Worm (Caenorhabditis elegans) whole organism, L4 larva: ENCODE results near the gene M106.3.
A peak's percentile ranks its signal among the peaks of the same experiment; 100 is the strongest.

Source experiments
- D1046.2 ChIP-seq: fragments of 200-800 bp; sonication (Bioruptor generic); IDR thresholded peaks from 2 replicates; pipeline ENCODE4 v1.3.6; 2022; ENCODE audit warnings: missing genetic modification characterization, missing compliant biosample characterization
- F37D6.2 ChIP-seq: sonication (generic microtip); optimal IDR thresholded peaks from 2 replicates; lab custom pipeline; 2016; ENCODE audit warnings: mild to moderate bottlenecking, missing genetic modification characterization, missing compliant biosample characterization
- F49E8.2 ChIP-seq: sonication (generic microtip); optimal IDR thresholded peaks from 2 replicates; lab custom pipeline; 2016; ENCODE audit warnings: missing compliant biosample characterization, mild to moderate bottlenecking, missing genetic modification characterization, borderline replicate concordance
- T20F7.1 ChIP-seq: fragments of 200-800 bp; sonication (Bioruptor generic); optimal IDR thresholded peaks from 2 replicates; lab custom pipeline; 2018; ENCODE audit warnings: mild to moderate bottlenecking, missing genetic modification characterization, missing compliant biosample characterization
- T26A8.4 ChIP-seq: fragments of 200-800 bp; sonication (Bioruptor generic); IDR thresholded peaks from 2 replicates; pipeline ENCODE4 v1.3.6; 2022; ENCODE audit warnings: missing genetic modification characterization, missing compliant biosample characterization
- Y5F2A.4 ChIP-seq: fragments of 200-800 bp; sonication (Bioruptor generic); optimal IDR thresholded peaks from 2 replicates; lab custom pipeline; 2018; ENCODE audit warnings: mild to moderate bottlenecking, missing genetic modification characterization, missing compliant biosample characterization
- Y75B8A.6 ChIP-seq: fragments of 200-800 bp; sonication (Bioruptor generic); IDR thresholded peaks from 2 replicates; pipeline ENCODE4 v1.3.6; 2022; ENCODE audit warnings: missing genetic modification reagents, missing genetic modification characterization, missing compliant biosample characterization
- ZK337.2 ChIP-seq: fragments of 200-800 bp; sonication (Bioruptor generic); IDR thresholded peaks from 2 replicates; pipeline ENCODE4 v1.3.6; 2022; ENCODE audit warnings: missing genetic modification reagents, missing genetic modification characterization, missing compliant biosample characterization
- aha-1 ChIP-seq: fragments of 150-350 bp; peaks from one replicate; lab custom pipeline; 2014; ENCODE audit warnings: missing biosample characterization, missing genetic modification characterization
- ama-1 ChIP-seq: fragments of 150-350 bp; optimal IDR thresholded peaks from 2 replicates; lab custom pipeline; 2014; ENCODE audit warnings: inconsistent platforms, mixed read lengths
- ceh-44 ChIP-seq: fragments of 200-800 bp; sonication (Bioruptor generic); IDR thresholded peaks from 2 replicates; pipeline ENCODE4 v1.3.6; 2022; ENCODE audit warnings: missing genetic modification reagents, missing genetic modification characterization, missing compliant biosample characterization
- ceh-82 ChIP-seq: sonication (generic microtip); optimal IDR thresholded peaks from 2 replicates; lab custom pipeline; 2017; ENCODE audit warnings: missing biosample characterization, missing genetic modification characterization
- cey-2 ChIP-seq: sonication (generic microtip); optimal IDR thresholded peaks from 3 replicates; lab custom pipeline; 2017; ENCODE audit warnings: missing genetic modification characterization, mild to moderate bottlenecking, missing compliant biosample characterization, antibody characterized with exemption, borderline replicate concordance; ENCODE audit not compliant: insufficient read depth
- ctbp-1 ChIP-seq: fragments of 200-800 bp; sonication (Bioruptor generic); IDR thresholded peaks from 2 replicates; pipeline ENCODE4 v1.3.6; 2022; ENCODE audit warnings: missing genetic modification reagents, missing genetic modification characterization, missing compliant biosample characterization
- daf-8 ChIP-seq: fragments of 200-800 bp; sonication (Bioruptor generic); IDR thresholded peaks from 2 replicates; pipeline ENCODE4 v1.3.6; 2022; ENCODE audit warnings: missing genetic modification characterization, missing compliant biosample characterization
- dmd-6 ChIP-seq: fragments of 200-800 bp; sonication (Bioruptor generic); IDR thresholded peaks from 2 replicates; pipeline ENCODE4 v1.3.6; 2022; ENCODE audit warnings: missing genetic modification reagents, missing genetic modification characterization, missing compliant biosample characterization
- dmd-8 ChIP-seq: fragments of 200-800 bp; sonication (Bioruptor generic); IDR thresholded peaks from 2 replicates; pipeline ENCODE4 v1.3.6; 2022; ENCODE audit warnings: missing genetic modification characterization, missing compliant biosample characterization
- dve-1 ChIP-seq: sonication (generic microtip); optimal IDR thresholded peaks from 2 replicates; lab custom pipeline; 2017; ENCODE audit warnings: antibody characterized with exemption, mild to moderate bottlenecking, missing genetic modification characterization, missing compliant biosample characterization; ENCODE audit not compliant: insufficient read depth
- fkh-10 ChIP-seq: fragments of 150-350 bp; optimal IDR thresholded peaks from 2 replicates; lab custom pipeline; 2014; ENCODE audit warnings: missing biosample characterization, missing genetic modification reagents, missing genetic modification characterization
- hif-1 ChIP-seq, 2 experiments: sonication (generic microtip); optimal IDR thresholded peaks; 2 replicates each; lab custom pipeline; 2016 to 2017; ENCODE audit warnings: missing compliant biosample characterization in 2 of 2, missing genetic modification characterization in 2 of 2, missing genetic modification reagents in 2 of 2, missing genotype in 2 of 2, mild to moderate bottlenecking in 1 of 2
- hlh-30 ChIP-seq: sonication (generic microtip); optimal IDR thresholded peaks from 2 replicates; lab custom pipeline; 2017; ENCODE audit warnings: antibody characterized with exemption, mild to moderate bottlenecking, missing genetic modification characterization, missing compliant biosample characterization; ENCODE audit not compliant: insufficient read depth
- lin-1 ChIP-seq: fragments of 200-800 bp; sonication (Bioruptor generic); IDR thresholded peaks from 2 replicates; pipeline ENCODE4 v1.3.6; 2022; ENCODE audit warnings: missing genetic modification reagents, missing genetic modification characterization, missing compliant biosample characterization
- lin-38 ChIP-seq: fragments of 200-800 bp; sonication (Bioruptor generic); IDR thresholded peaks from 2 replicates; pipeline ENCODE4 v1.3.6; 2022; ENCODE audit warnings: missing genetic modification reagents, missing genetic modification characterization, missing compliant biosample characterization
- lir-3 ChIP-seq: sonication (generic microtip); optimal IDR thresholded peaks from 2 replicates; lab custom pipeline; 2016; ENCODE audit warnings: mild to moderate bottlenecking, missing genetic modification characterization, missing compliant biosample characterization
- lsy-2 ChIP-seq, 2 experiments: fragments of 150-350 bp in 1 of 2; sonication (generic microtip) in 1 of 2; optimal IDR thresholded peaks; 2 replicates each; lab custom pipeline; 2014 to 2017; ENCODE audit warnings: missing biosample characterization in 2 of 2, missing genetic modification characterization in 2 of 2
- madf-5 ChIP-seq, 2 experiments: fragments of 200-800 bp; sonication (Bioruptor generic); IDR thresholded peaks; 2 replicates each; pipeline ENCODE4 v1.3.6; 2022; ENCODE audit warnings: missing compliant biosample characterization in 2 of 2, missing genetic modification characterization in 2 of 2
- madf-9 ChIP-seq: fragments of 200-800 bp; sonication (Bioruptor generic); conservative IDR thresholded peaks from 2 replicates; pipeline ENCODE4 v1.3.6; 2022; ENCODE audit warnings: missing genetic modification reagents, missing genetic modification characterization, missing compliant biosample characterization
- mdl-1 ChIP-seq, 2 experiments: fragments of 150-350 bp in 1 of 2; sonication (generic microtip) in 1 of 2; optimal IDR thresholded peaks; 2 replicates each; lab custom pipeline; 2014 to 2017; ENCODE audit warnings: missing biosample characterization in 2 of 2, missing genetic modification characterization in 2 of 2
- mxl-3 ChIP-seq: fragments of 200-800 bp; sonication (Bioruptor generic); optimal IDR thresholded peaks from 2 replicates; lab custom pipeline; 2018; ENCODE audit warnings: mild to moderate bottlenecking, missing genetic modification characterization, missing compliant biosample characterization
- nhr-111 ChIP-seq: fragments of 200-800 bp; sonication (Bioruptor generic); optimal IDR thresholded peaks from 2 replicates; lab custom pipeline; 2018; ENCODE audit warnings: mild to moderate bottlenecking, missing genetic modification characterization, missing compliant biosample characterization
- nhr-28 ChIP-seq: fragments of 150-350 bp; optimal IDR thresholded peaks from 2 replicates; lab custom pipeline; 2014; ENCODE audit warnings: missing biosample characterization, missing genetic modification characterization
- nhr-41 ChIP-seq: fragments of 200-800 bp; sonication (Bioruptor generic); IDR thresholded peaks from 2 replicates; pipeline ENCODE4 v1.3.6; 2022; ENCODE audit warnings: missing genetic modification reagents, missing genetic modification characterization, missing compliant biosample characterization
- nhr-48 ChIP-seq: sonication (generic microtip); optimal IDR thresholded peaks from 2 replicates; lab custom pipeline; 2016; ENCODE audit warnings: mild to moderate bottlenecking, missing genetic modification characterization, missing compliant biosample characterization
- php-3 ChIP-seq: fragments of 200-800 bp; sonication (Bioruptor generic); IDR thresholded peaks from 2 replicates; pipeline ENCODE4 v1.3.6; 2022; ENCODE audit warnings: missing genetic modification reagents, missing genetic modification characterization, missing compliant biosample characterization
- pqm-1 ChIP-seq: sonication (generic microtip); optimal IDR thresholded peaks from 2 replicates; lab custom pipeline; 2017; ENCODE audit warnings: missing biosample characterization, missing genetic modification characterization
- rbr-2 ChIP-seq: sonication (generic microtip); optimal IDR thresholded peaks from 2 replicates; lab custom pipeline; 2016; ENCODE audit warnings: missing genotype, missing genetic modification characterization, missing compliant biosample characterization
- sdz-12 ChIP-seq: fragments of 200-800 bp; sonication (Bioruptor generic); optimal IDR thresholded peaks from 2 replicates; lab custom pipeline; 2018; ENCODE audit warnings: mild to moderate bottlenecking, missing genetic modification characterization, missing compliant biosample characterization
- skn-1 ChIP-seq: fragments of 150-350 bp; optimal IDR thresholded peaks from 2 replicates; lab custom pipeline; 2014; ENCODE audit warnings: missing biosample characterization, missing genetic modification characterization
- snpc-1.2 ChIP-seq: fragments of 200-800 bp; sonication (Bioruptor generic); IDR thresholded peaks from 2 replicates; pipeline ENCODE4 v1.3.6; 2022; ENCODE audit warnings: missing genetic modification reagents, missing genetic modification characterization, missing compliant biosample characterization
- spr-3 ChIP-seq: fragments of 200-800 bp; sonication (Bioruptor generic); optimal IDR thresholded peaks from 2 replicates; lab custom pipeline; 2018; ENCODE audit warnings: mild to moderate bottlenecking, missing genetic modification characterization, missing compliant biosample characterization
- tra-1 ChIP-seq: fragments of 200-800 bp; sonication (Bioruptor generic); IDR thresholded peaks from 2 replicates; pipeline ENCODE4 v1.3.6; 2022; ENCODE audit warnings: missing genetic modification reagents, missing genetic modification characterization, missing compliant biosample characterization
- unc-130 ChIP-seq: sonication (generic microtip); optimal IDR thresholded peaks from 2 replicates; lab custom pipeline; 2016; ENCODE audit warnings: missing genetic modification reagents, missing genetic modification characterization, missing compliant biosample characterization
- vab-7 ChIP-seq: fragments of 200-800 bp; sonication (Bioruptor generic); IDR thresholded peaks from 2 replicates; pipeline ENCODE4 v1.3.6; 2022; ENCODE audit warnings: missing genetic modification reagents, missing genetic modification characterization, missing compliant biosample characterization
- zag-1 ChIP-seq: fragments of 150-350 bp; optimal IDR thresholded peaks from 2 replicates; lab custom pipeline; 2014; ENCODE audit warnings: missing biosample characterization, missing genetic modification characterization
- zip-11 ChIP-seq: fragments of 200-800 bp; sonication (Bioruptor generic); IDR thresholded peaks from 2 replicates; pipeline ENCODE4 v1.3.6; 2022; ENCODE audit warnings: missing genetic modification characterization, missing compliant biosample characterization

The M106.3 gene

DNA sequence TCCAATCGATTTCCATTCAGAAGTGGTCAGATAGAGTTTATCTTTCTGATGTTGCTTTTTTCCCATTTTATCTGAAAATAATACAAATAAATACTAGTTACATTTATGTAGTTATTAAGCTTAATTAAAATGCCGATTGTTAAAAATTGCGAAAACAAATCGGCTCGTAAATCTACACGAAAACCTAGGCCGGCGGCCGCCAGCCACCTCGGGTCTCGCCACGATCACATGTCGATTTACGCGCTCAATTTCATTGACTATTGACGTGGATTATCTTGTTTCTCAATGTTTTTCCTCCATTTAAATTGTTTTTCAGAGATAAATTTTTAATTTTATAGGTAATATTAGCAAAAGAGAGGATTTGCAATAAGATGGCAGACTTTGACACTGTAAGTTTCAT is 11.8 kb upstream of the M106.3 start, which contains the start of the genes cyn-4 and copz-1 (continued):
- no peak for TF ChIP-seq php-3
- peak; percentile 49 for TF ChIP-seq fkh-10 (GFP tag; lab: Kevin White, UChicago)
- peak; percentile 69 for TF ChIP-seq rbr-2 (tag; lab: Kevin White, UChicago)
- peak; percentile 80 for TF ChIP-seq hlh-30 (tag; lab: Kevin White, UChicago)
- peak; percentile 35 for TF ChIP-seq T20F7.1 (GFP tag; lab: Kevin White, UChicago)
- peak in 1 of 2 experiments; percentile 88 for TF ChIP-seq hif-1 (tag; optimal IDR thresholded peaks at IDR 0.05; lab: Kevin White, UChicago)
- TF ChIP-seq ceh-44 (GFP tag; lab: Robert Waterston, UW): 0 out of 2 replicates have a peak, but pooled peaks have one; percentile 30
- TF ChIP-seq, all 104 proteins: peak for 30

- TF ChIP-seq lsy-2 (tag; optimal IDR thresholded peaks at IDR 0.05; lab: Kevin White, UChicago) (peak in 1 of 2 experiments; percentile 25), tra-1 (GFP tag; lab: Robert Waterston, UW) (no peak), nhr-48 (tag; lab: Kevin White, UChicago) (peak; percentile 15), lin-38 (GFP tag; lab: Robert Waterston, UW) (peak; percentile 41; the same call in 1 of the 2 replicates), fkh-10 (GFP tag; lab: Kevin White, UChicago) (no peak), aha-1 (tag; lab: Kevin White, UChicago) (peak; percentile 57), daf-8 (GFP tag; lab: Robert Waterston, UW) (no peak), ama-1 (lab: Kevin White, UChicago) (peak; percentile 35)
Measured at ce11 chrII:10870698-10871097, 10.0 kb upstream of the M106.3 start.

DNA sequence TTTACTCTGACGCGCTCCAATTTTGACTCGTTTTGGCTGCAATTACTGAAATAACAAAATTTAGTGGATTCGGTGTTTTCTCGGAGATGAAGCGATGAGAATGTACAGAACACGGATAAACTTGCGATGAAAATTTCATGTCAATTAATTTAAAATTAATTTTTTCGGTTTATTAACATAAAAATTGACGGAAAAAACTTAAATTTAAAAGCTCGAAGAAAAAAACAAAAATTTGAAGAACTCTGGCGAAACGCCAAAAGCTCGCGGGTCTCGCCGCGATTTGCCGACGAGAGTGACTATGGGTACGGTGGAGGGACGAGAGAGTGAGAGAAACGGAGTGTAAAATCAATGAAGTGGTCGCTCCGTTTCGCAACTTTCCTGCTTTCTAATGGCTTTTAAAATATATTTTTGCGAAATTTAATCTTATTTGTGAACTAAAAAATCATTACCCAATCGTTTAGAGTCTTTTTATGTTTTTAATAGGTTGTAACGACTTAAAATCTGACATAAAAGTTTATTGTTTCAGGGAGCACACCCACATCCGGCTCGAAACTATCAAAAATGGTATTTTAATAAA is 8.0 kb upstream of the M106.3 start, which contains the start of the genes gmps-1 and cap-2:
TSS of gene gmps-1 (minus strand) at position 51 of the 577 bp plus-strand sequence.
TSS of gene cap-2 (plus strand) at position 527 of the 577 bp plus-strand sequence.
- TF ChIP-seq ZK337.2 (GFP tag; lab: Robert Waterston, UW): peak; percentile 89
- TF ChIP-seq dmd-6 (GFP tag; lab: Robert Waterston, UW): peak; percentile 95
- TF ChIP-seq dmd-8 (GFP tag; lab: Robert Waterston, UW): peak; percentile 70; the same call in 1 of the 2 replicates
- peak; percentile 75 for TF ChIP-seq snpc-1.2 (GFP tag; lab: Robert Waterston, UW)
- no peak for TF ChIP-seq cey-2 (tag; lab: Kevin White, UChicago)
- peak; percentile 88 for TF ChIP-seq madf-9 (GFP tag; lab: Robert Waterston, UW)
- peak; percentile 48 for TF ChIP-seq mxl-3 (GFP tag; lab: Kevin White, UChicago)
- TF ChIP-seq skn-1 (tag; lab: Kevin White, UChicago): no peak
- TF ChIP-seq lin-1 (GFP tag; lab: Robert Waterston, UW): peak; percentile 86
- peak; percentile 87 for TF ChIP-seq nhr-28 (tag; lab: Kevin White, UChicago)
- TF ChIP-seq F49E8.2 (tag; lab: Kevin White, UChicago): peak; percentile 75
- TF ChIP-seq T26A8.4 (GFP tag; lab: Robert Waterston, UW): peak; percentile 98
- peak; percentile 80 for TF ChIP-seq vab-7 (GFP tag; lab: Robert Waterston, UW)
- TF ChIP-seq nhr-111: no peak
- peak; percentile 7; the same call in 1 of the 2 replicates for TF ChIP-seq D1046.2 (GFP tag; lab: Robert Waterston, UW)
- peak; percentile 61 to 78 for TF ChIP-seq mdl-1 (tag; optimal IDR thresholded peaks at IDR 0.05; lab: Kevin White, UChicago)
- TF ChIP-seq ctbp-1: peak; percentile 97
- peak; percentile 33 for TF ChIP-seq sdz-12 (GFP tag; lab: Kevin White, UChicago)
- TF ChIP-seq pqm-1 (tag; lab: Kevin White, UChicago): peak; percentile 12
- TF ChIP-seq Y75B8A.6 (GFP tag; lab: Robert Waterston, UW): no peak
- peak; percentile 70 for TF ChIP-seq unc-130 (GFP tag; lab: Kevin White, UChicago)
- TF ChIP-seq dve-1 (tag; lab: Kevin White, UChicago): peak; percentile 99
- no peak for TF ChIP-seq nhr-41 (GFP tag; lab: Robert Waterston, UW)
- TF ChIP-seq zip-11 (GFP tag; lab: Robert Waterston, UW): no peak
- no peak for TF ChIP-seq ceh-82
- peak; percentile 92 for TF ChIP-seq spr-3 (GFP tag; lab: Kevin White, UChicago)
- peak; percentile 60 for TF ChIP-seq Y5F2A.4 (GFP tag; lab: Kevin White, UChicago)
- TF ChIP-seq lir-3 (tag; lab: Kevin White, UChicago): peak; percentile 55
- TF ChIP-seq fkh-10 (GFP tag; lab: Kevin White, UChicago): peak; percentile 95
- TF ChIP-seq zag-1 (tag; lab: Kevin White, UChicago): peak; percentile 34
- TF ChIP-seq daf-8 (GFP tag; lab: Robert Waterston, UW): no peak
- TF ChIP-seq madf-5 (GFP tag; IDR thresholded peaks at IDR 0.05; lab: Robert Waterston, UW): no peak
- peak; percentile 91 for TF ChIP-seq F37D6.2 (tag; lab: Kevin White, UChicago)
- peak; percentile 93 for TF ChIP-seq lin-38 (GFP tag; lab: Robert Waterston, UW)
